Worm (Caenorhabditis elegans) whole organism, early embryonic: Measurements from ENCODE around the gene C28G1.6.

Experiments
- B0310.2 ChIP-seq: sonication (generic microtip); optimal IDR thresholded peaks from 2 replicates; lab custom pipeline; 2016; ENCODE audit warnings: mild to moderate bottlenecking, missing genetic modification characterization, missing compliant biosample characterization
- F13C5.2 ChIP-seq: sonication (generic microtip); optimal IDR thresholded peaks from 2 replicates; lab custom pipeline; 2017; ENCODE audit warnings: mild to moderate bottlenecking, missing genetic modification characterization, inconsistent platforms, missing compliant biosample characterization
- aly-1 ChIP-seq: sonication (generic microtip); optimal IDR thresholded peaks from 2 replicates; lab custom pipeline; 2016; ENCODE audit warnings: missing genetic modification characterization, missing compliant biosample characterization
- ama-1 ChIP-seq: fragments of 150-350 bp; optimal IDR thresholded peaks from 2 replicates; lab custom pipeline; 2014
- ceh-13 ChIP-seq: fragments of 200-800 bp; sonication (Bioruptor generic); optimal IDR thresholded peaks from 2 replicates; lab custom pipeline; 2018; ENCODE audit warnings: mild to moderate bottlenecking, missing genetic modification characterization, missing compliant biosample characterization
- ceh-36 ChIP-seq: sonication (generic microtip); optimal IDR thresholded peaks from 2 replicates; lab custom pipeline; 2016; ENCODE audit warnings: missing genetic modification characterization, inconsistent platforms, missing compliant biosample characterization
- ets-7 ChIP-seq: sonication (generic microtip); optimal IDR thresholded peaks from 2 replicates; lab custom pipeline; 2016; ENCODE audit warnings: missing genotype, missing genetic modification characterization, missing compliant biosample characterization
- flt-1 ChIP-seq: fragments of 200-800 bp; sonication (Bioruptor generic); IDR thresholded peaks from 2 replicates; pipeline ENCODE4 v1.3.6; 2022; ENCODE audit warnings: missing genetic modification characterization, missing compliant biosample characterization
- hmbx-1 ChIP-seq: sonication (generic microtip); optimal IDR thresholded peaks from 2 replicates; lab custom pipeline; 2016; ENCODE audit warnings: mild to moderate bottlenecking, missing genetic modification characterization, missing compliant biosample characterization
- hmg-4 ChIP-seq: fragments of 200-800 bp; sonication (Bioruptor generic); optimal IDR thresholded peaks from 2 replicates; lab custom pipeline; 2018; ENCODE audit warnings: mild to moderate bottlenecking, missing genetic modification characterization, missing compliant biosample characterization
- hnd-1 ChIP-seq: sonication (generic microtip); optimal IDR thresholded peaks from 2 replicates; lab custom pipeline; 2016; ENCODE audit warnings: missing genetic modification characterization, missing compliant biosample characterization
- pes-1 ChIP-seq: fragments of 200-800 bp; sonication (Bioruptor generic); IDR thresholded peaks from 2 replicates; pipeline ENCODE4 v1.3.6; 2022; ENCODE audit warnings: missing genetic modification reagents, missing genetic modification characterization, missing compliant biosample characterization
- scrt-1 ChIP-seq: fragments of 200-800 bp; sonication (Bioruptor generic); IDR thresholded peaks from 2 replicates; pipeline ENCODE4 v1.3.6; 2022; ENCODE audit warnings: missing genetic modification characterization, missing compliant biosample characterization
- sea-1 ChIP-seq: fragments of 200-800 bp; sonication (Bioruptor generic); conservative IDR thresholded peaks from 2 replicates; pipeline ENCODE4 v1.3.6; 2022; ENCODE audit warnings: missing genetic modification characterization, missing compliant biosample characterization
- tbx-11 ChIP-seq: fragments of 200-800 bp; sonication (Bioruptor generic); IDR thresholded peaks from 2 replicates; pipeline ENCODE4 v1.3.6; 2022; ENCODE audit warnings: missing genetic modification characterization, missing compliant biosample characterization
- tbx-37 ChIP-seq: fragments of 200-800 bp; sonication (Bioruptor generic); conservative IDR thresholded peaks from 2 replicates; pipeline ENCODE4 v1.3.6; 2022; ENCODE audit warnings: missing genetic modification reagents, missing genetic modification characterization, missing compliant biosample characterization
- tra-4 ChIP-seq: sonication (generic microtip); optimal IDR thresholded peaks from 2 replicates; lab custom pipeline; 2017; ENCODE audit warnings: missing genetic modification characterization, missing compliant biosample characterization

Gene C28G1.6

ce11 chrX:8789014-8789506, 42.0 kb downstream of the C28G1.6 start, which contains the start of gene unc-27:
unc-27 (plus strand) TSS chrX:8789456.
- no peak for TF ChIP-seq tbx-37 (GFP tag; lab: Robert Waterston, UW)
- TF ChIP-seq tbx-11 (GFP tag; lab: Robert Waterston, UW), result no peak
- no peak for TF ChIP-seq tra-4 (tag; lab: Kevin White, UChicago)
- TF ChIP-seq hmg-4 (GFP tag; lab: Kevin White, UChicago), result no peak
- TF ChIP-seq B0310.2 (tag; lab: Kevin White, UChicago), result no peak
- TF ChIP-seq hnd-1 (tag; lab: Kevin White, UChicago), result no peak
- TF ChIP-seq hmbx-1 (tag; lab: Kevin White, UChicago), result no peak
- TF ChIP-seq ceh-36, result no peak
- TF ChIP-seq F13C5.2 (tag; lab: Kevin White, UChicago), result no peak
- no peak for TF ChIP-seq ama-1 (lab: Kevin White, UChicago)
- TF ChIP-seq scrt-1 (GFP tag; lab: Robert Waterston, UW), result no peak

ce11 chrX:8787689-8788222, 43.3 kb downstream of the C28G1.6 start:
- no peak for TF ChIP-seq aly-1 (tag; lab: Kevin White, UChicago)
- TF ChIP-seq B0310.2 (tag; lab: Kevin White, UChicago), result no peak
- TF ChIP-seq F13C5.2 (tag; lab: Kevin White, UChicago), result no peak
- no peak for TF ChIP-seq ceh-13 (GFP tag; lab: Kevin White, UChicago)
- TF ChIP-seq ceh-36, result no peak
- TF ChIP-seq hmg-4 (GFP tag; lab: Kevin White, UChicago), result no peak
- no peak for TF ChIP-seq pes-1 (GFP tag; lab: Robert Waterston, UW)
- no peak for TF ChIP-seq hmbx-1 (tag; lab: Kevin White, UChicago)
- TF ChIP-seq scrt-1 (GFP tag; lab: Robert Waterston, UW), result no peak
- no peak for TF ChIP-seq tra-4 (tag; lab: Kevin White, UChicago)
- TF ChIP-seq hnd-1 (tag; lab: Kevin White, UChicago), result no peak
- no peak for TF ChIP-seq flt-1 (GFP tag; lab: Robert Waterston, UW)
- TF ChIP-seq ets-7 (tag; lab: Kevin White, UChicago), result no peak
- no peak for TF ChIP-seq sea-1 (GFP tag; lab: Robert Waterston, UW)
- no peak for TF ChIP-seq tbx-37 (GFP tag; lab: Robert Waterston, UW)

ce11 chrX:8786687-8787086, 44.4 kb downstream of the C28G1.6 start:
- no peak for TF ChIP-seq aly-1 (tag; lab: Kevin White, UChicago)
- TF ChIP-seq sea-1 (GFP tag; lab: Robert Waterston, UW), result no peak
- no peak for TF ChIP-seq B0310.2 (tag; lab: Kevin White, UChicago)
- TF ChIP-seq ets-7 (tag; lab: Kevin White, UChicago), result no peak
- TF ChIP-seq hnd-1 (tag; lab: Kevin White, UChicago), result no peak
- no peak for TF ChIP-seq F13C5.2 (tag; lab: Kevin White, UChicago)
- TF ChIP-seq tbx-37 (GFP tag; lab: Robert Waterston, UW), result no peak

ce11 chrX:8784234-8784633, 46.8 kb downstream of the C28G1.6 start, which contains the start of gene ZK721.3:
ZK721.3 (plus strand) TSS chrX:8784534.
- no peak for TF ChIP-seq F13C5.2 (tag; lab: Kevin White, UChicago)
- TF ChIP-seq scrt-1 (GFP tag; lab: Robert Waterston, UW), result no peak
- TF ChIP-seq aly-1 (tag; lab: Kevin White, UChicago), result no peak
- no peak for TF ChIP-seq ets-7 (tag; lab: Kevin White, UChicago)
- no peak for TF ChIP-seq ama-1 (lab: Kevin White, UChicago)
- TF ChIP-seq hmg-4 (GFP tag; lab: Kevin White, UChicago), result no peak
- no peak for TF ChIP-seq pes-1 (GFP tag; lab: Robert Waterston, UW)
- no peak for TF ChIP-seq tbx-37 (GFP tag; lab: Robert Waterston, UW)
